Worm (Caenorhabditis elegans) whole organism, L4/young adult: ENCODE measurements around the gene coa-7.

Source experiments
- dao-5 ChIP-seq: sonication (generic microtip); optimal IDR thresholded peaks from 2 replicates; lab custom pipeline; 2016; ENCODE audit warnings: missing genotype, missing genetic modification characterization, moderate library complexity, missing compliant biosample characterization
- him-1 ChIP-seq: sonication (generic microtip); optimal IDR thresholded peaks from 2 replicates; lab custom pipeline; 2016; ENCODE audit warnings: missing genotype, missing genetic modification reagents, missing genetic modification characterization, missing compliant biosample characterization

ce11 chrII:11620630-11621246 is 30.2 kb downstream of the coa-7 start:
- TF ChIP-seq him-1 (no peak), dao-5 (tag; lab: Kevin White, UChicago) (no peak)
